Worm (Caenorhabditis elegans): ENCODE data around the gene anoh-1.
A peak's percentile ranks its signal among the peaks of the same experiment; 100 is the strongest.

The anoh-1 gene

DNA sequence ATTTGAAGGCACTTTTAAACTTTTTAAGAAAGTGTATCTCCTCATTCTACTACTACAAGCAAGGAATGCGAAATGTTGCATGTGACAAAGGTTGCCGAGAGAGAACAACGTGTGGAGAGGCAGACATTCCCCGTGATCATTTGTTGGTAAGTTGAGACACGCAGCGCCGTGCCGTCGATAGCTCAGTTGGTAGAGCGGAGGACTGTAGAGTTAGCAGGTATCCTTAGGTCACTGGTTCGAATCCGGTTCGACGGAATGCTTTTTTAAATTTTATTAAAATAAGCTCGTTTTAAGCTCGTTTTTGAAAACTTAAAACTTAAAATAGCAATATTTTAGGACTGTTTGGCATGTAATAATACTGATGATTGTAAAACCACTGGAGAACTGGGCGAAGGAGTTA is 22.0 kb upstream of the anoh-1 start (continued):
- TF ChIP-seq mdl-1 (tag; optimal IDR thresholded peaks at IDR 0.05) (peak in 1 of 2 experiments; percentile 48), mab-9 (GFP tag; IDR thresholded peaks at IDR 0.05) (no peak), isw-1 (GFP tag; IDR thresholded peaks at IDR 0.05) (no peak), xbp-1 (tag; optimal IDR thresholded peaks at IDR 0.05) (no peak), ztf-11 (tag; optimal IDR thresholded peaks at IDR 0.05) (no peak), snu-23 (GFP tag; optimal IDR thresholded peaks at IDR 0.05) (peak; percentile 48), ceh-82 (tag; optimal IDR thresholded peaks at IDR 0.05) (no peak), unc-86 (tag; optimal IDR thresholded peaks at IDR 0.05) (no peak), nhr-19 (GFP tag; conservative IDR thresholded peaks at IDR 0.05) (0 out of 2 replicates have a peak, but pooled peaks have one; percentile 4), F16B12.6 (tag; optimal IDR thresholded peaks at IDR 0.05) (no peak), lsy-2 (tag; optimal IDR thresholded peaks at IDR 0.05) (peak in 1 of 2 experiments; percentile 51), jun-1 (tag; optimal IDR thresholded peaks at IDR 0.05) (no peak), C16A3.4 (tag; optimal IDR thresholded peaks at IDR 0.05) (no peak), grh-1 (GFP tag; IDR thresholded peaks at IDR 0.05) (no peak), nhr-28 (tag; optimal IDR thresholded peaks at IDR 0.05) (no peak), unc-62 (GFP tag; optimal IDR thresholded peaks at IDR 0.05) (no peak), elt-3 (tag; optimal IDR thresholded peaks at IDR 0.05) (no peak), aha-1 (tag; optimal IDR thresholded peaks at IDR 0.05) (no peak), zag-1 (tag; optimal IDR thresholded peaks at IDR 0.05) (no peak), ceh-88 (GFP tag; IDR thresholded peaks at IDR 0.05) (no peak), Y116A8C.19 (tag; optimal IDR thresholded peaks at IDR 0.05; ENCODE audit: borderline replicate concordance) (no peak), nhr-76 (tag; optimal IDR thresholded peaks at IDR 0.05) (no peak), vab-15 (tag; optimal IDR thresholded peaks at IDR 0.05) (no peak), fos-1 (tag; optimal IDR thresholded peaks at IDR 0.05) (no peak), mep-1 (tag; optimal IDR thresholded peaks at IDR 0.05) (peak; percentile 17), nhr-20 (tag; optimal IDR thresholded peaks at IDR 0.05) (peak; percentile 27), pax-3 (tag; optimal IDR thresholded peaks at IDR 0.05) (no peak), lin-13 (GFP tag; optimal IDR thresholded peaks at IDR 0.05) (no peak), efl-1 (optimal IDR thresholded peaks at IDR 0.05) (peak in 1 of 2 experiments; percentile 15), efl-1 (GFP tag; optimal IDR thresholded peaks at IDR 0.05 in 1 of 2) (peak in 1 of 2 experiments; percentile 91), irx-1 (tag; optimal IDR thresholded peaks at IDR 0.05) (no peak)

DNA sequence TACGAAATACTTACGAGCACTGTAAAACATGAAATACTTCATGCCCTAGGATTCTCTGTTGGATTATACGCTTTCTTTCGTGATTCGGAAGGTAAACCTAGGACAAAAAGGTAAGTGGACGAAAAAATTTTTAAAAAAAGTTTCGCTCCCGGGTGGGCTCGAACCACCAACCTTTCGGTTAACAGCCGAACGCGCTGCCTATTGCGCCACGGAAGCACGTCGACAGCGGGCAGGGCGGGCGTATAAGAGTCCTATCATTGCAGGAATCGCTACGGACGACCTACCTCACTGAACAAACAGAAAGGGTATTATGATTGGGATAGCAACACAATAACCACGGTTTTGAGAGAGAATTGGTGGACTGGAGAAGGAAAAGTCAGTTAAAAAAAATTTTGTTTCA is 21.3 kb upstream of the anoh-1 start:
- TF ChIP-seq hpl-2 (GFP tag; optimal IDR thresholded peaks at IDR 0.05), result no peak
- TF ChIP-seq zip-4 (GFP tag; optimal IDR thresholded peaks at IDR 0.05), result no peak
- TF ChIP-seq lin-14 (GFP tag; optimal IDR thresholded peaks at IDR 0.05), result no peak
- TF ChIP-seq vab-15 (tag; optimal IDR thresholded peaks at IDR 0.05), result no peak
- no peak for TF ChIP-seq mef-2 (tag; optimal IDR thresholded peaks at IDR 0.05)
- TF ChIP-seq egl-13 (tag; optimal IDR thresholded peaks at IDR 0.05), result no peak
- TF ChIP-seq ztf-4 (tag; optimal IDR thresholded peaks at IDR 0.05), result no peak
- TF ChIP-seq efl-3 (GFP tag; optimal IDR thresholded peaks at IDR 0.05), result no peak
- TF ChIP-seq tlp-1 (tag; optimal IDR thresholded peaks at IDR 0.05), result no peak
- TF ChIP-seq lin-39 (tag; optimal IDR thresholded peaks at IDR 0.05), result no peak
- no peak for TF ChIP-seq nhr-11 (tag; optimal IDR thresholded peaks at IDR 0.05)
- TF ChIP-seq tbx-2 (tag; optimal IDR thresholded peaks at IDR 0.05), result peak; percentile 4
- no peak for TF ChIP-seq fkh-4 (tag; optimal IDR thresholded peaks at IDR 0.05; ENCODE audit: borderline replicate concordance)
- peak; percentile 60 for TF ChIP-seq snu-23 (GFP tag; optimal IDR thresholded peaks at IDR 0.05)
- TF ChIP-seq unc-98 (GFP tag; IDR thresholded peaks at IDR 0.05), result no peak
- TF ChIP-seq pqm-1 (tag; optimal IDR thresholded peaks at IDR 0.05), result no peak
- no peak for TF ChIP-seq grh-1 (GFP tag; IDR thresholded peaks at IDR 0.05)
- TF ChIP-seq nhr-71 (tag; optimal IDR thresholded peaks at IDR 0.05), result no peak
- no peak for TF ChIP-seq elt-2 (tag; optimal IDR thresholded peaks at IDR 0.05)
- peak in 2 of 3 experiments; percentile 23 to 30 for TF ChIP-seq dpl-1 (GFP tag; optimal IDR thresholded peaks at IDR 0.05)
- TF ChIP-seq blmp-1 (tag; optimal IDR thresholded peaks at IDR 0.05), result no peak
- peak; percentile 11 for TF ChIP-seq jun-1 (tag; optimal IDR thresholded peaks at IDR 0.05)
- no peak for TF ChIP-seq fkh-10 (GFP tag; optimal IDR thresholded peaks at IDR 0.05)
- no peak for TF ChIP-seq elt-3 (tag; optimal IDR thresholded peaks at IDR 0.05)
- TF ChIP-seq lin-13 (GFP tag; optimal IDR thresholded peaks at IDR 0.05), result peak; percentile 9
- TF ChIP-seq ceh-63 (GFP tag; optimal IDR thresholded peaks at IDR 0.05), result no peak
- TF ChIP-seq Y116A8C.19 (tag; optimal IDR thresholded peaks at IDR 0.05; ENCODE audit: borderline replicate concordance), result no peak
- no peak for TF ChIP-seq nhr-237 (tag; optimal IDR thresholded peaks at IDR 0.05)
- TF ChIP-seq xbp-1 (tag; optimal IDR thresholded peaks at IDR 0.05), result no peak
- TF ChIP-seq zag-1 (tag; optimal IDR thresholded peaks at IDR 0.05), result no peak
- TF ChIP-seq swsn-7 (tag; optimal IDR thresholded peaks at IDR 0.05), result no peak
